Fruit fly (Drosophila melanogaster): ENCODE results near the gene CG14421.

CG14421 gene

DNA sequence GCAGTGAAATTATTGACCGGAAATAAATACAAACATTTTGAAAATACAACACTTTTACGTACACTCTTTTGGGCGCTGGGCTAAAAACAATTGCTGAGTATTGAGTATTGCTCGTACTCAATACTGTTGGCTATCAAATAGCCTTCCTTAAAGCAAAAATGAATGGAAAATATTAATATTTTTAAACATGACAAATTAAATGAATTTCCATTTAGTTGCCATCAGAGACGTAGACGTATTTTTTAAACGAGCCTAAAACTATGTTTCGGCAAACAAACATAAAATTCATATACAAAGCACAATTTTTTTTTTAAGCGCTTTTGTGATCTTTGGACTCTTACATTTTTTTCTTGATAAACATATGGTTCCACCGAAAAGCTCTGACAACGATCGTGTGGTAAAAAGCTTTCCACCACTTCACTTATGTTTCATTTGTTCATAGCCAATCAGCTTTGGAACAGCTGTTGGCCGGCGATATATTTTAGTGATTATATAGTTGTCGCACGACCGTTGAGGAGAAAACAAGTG is 6.4 kb downstream of the CG14421 start, which contains the start of gene CG3603 (continued):
- TF ChIP-seq gro (GFP tag; optimal IDR thresholded peaks at IDR 0.05): no peak
- TF ChIP-seq CG11723 (GFP tag; optimal IDR thresholded peaks at IDR 0.05): no peak
- TF ChIP-seq aop (GFP tag; IDR thresholded peaks at IDR 0.05): no peak
- no peak for TF ChIP-seq CG10654 (GFP tag; optimal IDR thresholded peaks at IDR 0.05)
- peak; percentile 97 for TF ChIP-seq nom (GFP tag; optimal IDR thresholded peaks at IDR 0.05)
- TF ChIP-seq CG1647 (GFP tag; optimal IDR thresholded peaks at IDR 0.05): no peak
- no peak for TF ChIP-seq cad (GFP tag; optimal IDR thresholded peaks at IDR 0.05)
- TF ChIP-seq CrebB (tag; optimal IDR thresholded peaks at IDR 0.05): no peak
- TF ChIP-seq CG32532 (GFP tag; IDR thresholded peaks at IDR 0.05): peak; percentile 10; the same call in 1 of the 2 replicates
- no peak for TF ChIP-seq CG8765 (GFP tag; IDR thresholded peaks at IDR 0.05)
- TF ChIP-seq Meics (GFP tag; optimal IDR thresholded peaks at IDR 0.05): peak; percentile 40
- no peak for TF ChIP-seq Mes4 (GFP tag; optimal IDR thresholded peaks at IDR 0.05)
- no peak for TF ChIP-seq slou (GFP tag; optimal IDR thresholded peaks at IDR 0.05)
- TF ChIP-seq sob (GFP tag; IDR thresholded peaks at IDR 0.05): no peak
- TF ChIP-seq otp (GFP tag; IDR thresholded peaks at IDR 0.05): no peak
- TF ChIP-seq wdn (GFP tag; IDR thresholded peaks at IDR 0.05): no peak
- no peak for TF ChIP-seq lmd (GFP tag; IDR thresholded peaks at IDR 0.05)
- TF ChIP-seq CG10366 (GFP tag; IDR thresholded peaks at IDR 0.05): no peak
- no peak for TF ChIP-seq CG16815 (GFP tag; optimal IDR thresholded peaks at IDR 0.05)
- no peak for TF ChIP-seq ac (GFP tag; optimal IDR thresholded peaks at IDR 0.05)
- no peak for TF ChIP-seq ash1 (GFP tag; optimal IDR thresholded peaks at IDR 0.05)
- no peak for TF ChIP-seq NK7.1 (GFP tag; optimal IDR thresholded peaks at IDR 0.05)
- TF ChIP-seq NfI (GFP tag; optimal IDR thresholded peaks at IDR 0.05): peak; percentile 64
- no peak for TF ChIP-seq CG13424 (tag; optimal IDR thresholded peaks at IDR 0.05)
- no peak for TF ChIP-seq CG2889 (GFP tag; IDR thresholded peaks at IDR 0.05)
- TF ChIP-seq Gug (GFP tag; IDR thresholded peaks at IDR 0.05): no peak
- peak; percentile 56 for TF ChIP-seq CG18011 (GFP tag; optimal IDR thresholded peaks at IDR 0.05)
- no peak for TF ChIP-seq Ravus (GFP tag; IDR thresholded peaks at IDR 0.05)
- TF ChIP-seq CoRest (tag; optimal IDR thresholded peaks at IDR 0.05): no peak
- no peak for TF ChIP-seq CG18764 (GFP tag; optimal IDR thresholded peaks at IDR 0.05)
- TF ChIP-seq seq (GFP tag; IDR thresholded peaks at IDR 0.05): no peak
- TF ChIP-seq tap (tag; optimal IDR thresholded peaks at IDR 0.05): no peak
- TF ChIP-seq danr (GFP tag; IDR thresholded peaks at IDR 0.05): no peak
- TF ChIP-seq CG10959 (GFP tag; IDR thresholded peaks at IDR 0.05): no peak
- no peak for TF ChIP-seq E2f1 (GFP tag; IDR thresholded peaks at IDR 0.05)
- no peak for TF ChIP-seq CG7556 (GFP tag; optimal IDR thresholded peaks at IDR 0.05)
- no peak for TF ChIP-seq CG7786 (GFP tag; optimal IDR thresholded peaks at IDR 0.05)
- TF ChIP-seq CG6175 (GFP tag; IDR thresholded peaks at IDR 0.05): no peak
- no peak for TF ChIP-seq Adf1 (GFP tag; IDR thresholded peaks at IDR 0.05)
- no peak for TF ChIP-seq z (GFP tag; IDR thresholded peaks at IDR 0.05)
- TF ChIP-seq Fer1 (GFP tag; optimal IDR thresholded peaks at IDR 0.05): no peak
- no peak for TF ChIP-seq Lpt (GFP tag; optimal IDR thresholded peaks at IDR 0.05)
- peak; percentile 85 for TF ChIP-seq Nf-YC (tag; optimal IDR thresholded peaks at IDR 0.05)
- peak; percentile 69 for TF ChIP-seq CG13296 (GFP tag; optimal IDR thresholded peaks at IDR 0.05)
- no peak for TF ChIP-seq CG1602 (GFP tag; optimal IDR thresholded peaks at IDR 0.05)
- no peak for TF ChIP-seq CG17328 (GFP tag; IDR thresholded peaks at IDR 0.05)
- TF ChIP-seq bab2 (GFP tag; optimal IDR thresholded peaks at IDR 0.05): no peak
- no peak for TF ChIP-seq Dip3 (GFP tag; optimal IDR thresholded peaks at IDR 0.05)
- TF ChIP-seq CG10274 (GFP tag; optimal IDR thresholded peaks at IDR 0.05): peak; percentile 3
- TF ChIP-seq Sox100B (GFP tag; optimal IDR thresholded peaks at IDR 0.05): peak; percentile 52
- no peak for TF ChIP-seq CG11696 (GFP tag; IDR thresholded peaks at IDR 0.05)
- TF ChIP-seq hkb (optimal IDR thresholded peaks at IDR 0.05): no peak
- TF ChIP-seq hkb (GFP tag; IDR thresholded peaks at IDR 0.05): no peak
- TF ChIP-seq CG30020 (tag; optimal IDR thresholded peaks at IDR 0.05): no peak
